Worm (Caenorhabditis elegans) whole organism, L4/young adult: Measurements from ENCODE around the gene H03E18.1.

ENCODE experiments used
- W03F9.2 ChIP-seq: fragments of 150-350 bp; optimal IDR thresholded peaks from 2 replicates; lab custom pipeline; 2014; ENCODE audit warnings: missing biosample characterization, missing genetic modification characterization
- him-1 ChIP-seq: sonication (generic microtip); optimal IDR thresholded peaks from 2 replicates; lab custom pipeline; 2016; ENCODE audit warnings: missing genotype, missing genetic modification reagents, missing genetic modification characterization, missing compliant biosample characterization

DNA sequence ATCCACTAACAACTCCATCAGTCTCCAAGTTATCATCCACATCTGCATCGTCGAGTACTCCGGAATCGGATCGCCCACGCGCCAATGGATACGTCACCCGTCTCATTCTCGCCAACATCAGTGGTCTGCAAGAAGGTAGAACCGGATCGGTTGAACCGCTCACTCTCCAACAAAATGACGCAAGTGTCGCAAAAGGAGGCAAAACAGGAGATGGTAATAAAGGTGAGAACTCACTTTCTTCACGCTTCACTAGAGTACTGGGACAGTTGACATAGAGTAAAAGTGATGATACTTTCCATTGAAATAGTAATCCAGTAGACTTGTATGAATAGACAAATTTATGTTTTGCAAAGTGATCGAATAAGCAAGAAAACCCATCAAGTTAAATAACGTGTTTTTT lies 1.4 kb downstream of the H03E18.1 start:
- no peak for TF ChIP-seq W03F9.2
- no peak for TF ChIP-seq him-1 (tag; lab: Kevin White, UChicago)
